Worm (Caenorhabditis elegans) whole organism, L2 larva: ENCODE results near the gene ttm-2.

Source experiments
- R02D3.7 ChIP-seq: fragments of 150-350 bp; optimal IDR thresholded peaks from 2 replicates; lab custom pipeline; 2014; ENCODE audit warnings: missing biosample characterization, missing genetic modification characterization
- alr-1 ChIP-seq: fragments of 150-350 bp; optimal IDR thresholded peaks from 2 replicates; lab custom pipeline; 2014; ENCODE audit warnings: missing biosample characterization, missing genetic modification characterization
- ama-1 ChIP-seq: fragments of 150-350 bp; optimal IDR thresholded peaks from 2 replicates; lab custom pipeline; 2018; ENCODE audit warnings: inconsistent platforms
- lin-39 ChIP-seq: fragments of 150-350 bp; optimal IDR thresholded peaks from 2 replicates; lab custom pipeline; 2014; ENCODE audit warnings: missing biosample characterization, missing genetic modification reagents, missing genetic modification characterization
- mdl-1 ChIP-seq, 2 experiments: fragments of 150-350 bp in 1 of 2; sonication (generic microtip) in 1 of 2; optimal IDR thresholded peaks; 2 replicates each; lab custom pipeline; 2017; ENCODE audit warnings: missing biosample characterization in 2 of 2, missing genetic modification characterization in 2 of 2

ce11 chrII:4761020-4761419 lies 5.2 kb downstream of the ttm-2 start:
- TF ChIP-seq R02D3.7 (tag; lab: Kevin White, UChicago) (no peak), ama-1 (no peak), alr-1 (tag; lab: Kevin White, UChicago) (no peak), lin-39 (tag; lab: Kevin White, UChicago) (no peak), mdl-1 (tag; optimal IDR thresholded peaks at IDR 0.05; lab: Kevin White, UChicago) (no peak)
